Fruit fly (Drosophila melanogaster) whole organism, embryonic: ENCODE data around the gene CG9682.
A peak's percentile ranks its signal among the peaks of the same experiment; 100 is the strongest.

Experiments used
- CG11247 ChIP-seq: fragments of 200-800 bp; sonication (Bioruptor generic); IDR thresholded peaks from 2 replicates; pipeline ENCODE4 v1.3.6; 2022; ENCODE audit warnings: missing biosample characterization, missing genetic modification characterization
- CG11723 ChIP-seq: fragments of 200-800 bp; sonication (Bioruptor generic); optimal IDR thresholded peaks from 2 replicates; lab custom pipeline; 2017; ENCODE audit warnings: missing biosample characterization, mild to moderate bottlenecking, missing genetic modification characterization
- CG12219 ChIP-seq: fragments of 200-800 bp; sonication (Bioruptor generic); optimal IDR thresholded peaks from 3 replicates; lab custom pipeline; 2018; ENCODE audit warnings: missing biosample characterization, mild to moderate bottlenecking, missing genetic modification characterization
- CG12744 ChIP-seq: fragments of 200-800 bp; sonication (Bioruptor generic); optimal IDR thresholded peaks from 2 replicates; lab custom pipeline; 2016; ENCODE audit warnings: missing biosample characterization, missing genetic modification characterization
- CG13424 ChIP-seq: fragments of 200-800 bp; sonication (Bioruptor generic); optimal IDR thresholded peaks from 2 replicates; lab custom pipeline; 2019; ENCODE audit warnings: missing biosample characterization, mild to moderate bottlenecking, missing genetic modification characterization, moderate library complexity
- CG15514 ChIP-seq: fragments of 200-800 bp; sonication (Bioruptor generic); optimal IDR thresholded peaks from 3 replicates; lab custom pipeline; 2017; ENCODE audit warnings: missing biosample characterization, missing genetic modification characterization, mild to moderate bottlenecking, moderate library complexity, missing genetic modification reagents
- CG16813 ChIP-seq: fragments of 200-800 bp; sonication (Bioruptor generic); IDR thresholded peaks from 3 replicates; pipeline ENCODE4 v1.3.6; 2022; ENCODE audit warnings: missing biosample characterization, missing genetic modification characterization; ENCODE audit not compliant: partially characterized antibody
- CG2199 ChIP-seq: fragments of 200-800 bp; sonication (Bioruptor generic); IDR thresholded peaks from 3 replicates; pipeline ENCODE4 v1.3.6; 2022; ENCODE audit warnings: missing biosample characterization, missing genetic modification characterization
- CG3163 ChIP-seq: fragments of 200-800 bp; sonication (Bioruptor generic); optimal IDR thresholded peaks from 3 replicates; lab custom pipeline; 2016; ENCODE audit warnings: missing biosample characterization, missing genetic modification characterization
- CG3407 ChIP-seq: fragments of 200-800 bp; sonication (Bioruptor generic); optimal IDR thresholded peaks from 2 replicates; lab custom pipeline; 2018; ENCODE audit warnings: missing biosample characterization, mild to moderate bottlenecking, missing genetic modification characterization
- CG4820 ChIP-seq: fragments of 200-800 bp; sonication (Bioruptor generic); optimal IDR thresholded peaks from 3 replicates; lab custom pipeline; 2016; ENCODE audit warnings: missing biosample characterization, missing genetic modification characterization
- CG4854 ChIP-seq: fragments of 200-800 bp; sonication (Bioruptor generic); optimal IDR thresholded peaks from 2 replicates; lab custom pipeline; 2016; ENCODE audit warnings: missing biosample characterization, missing genetic modification characterization, inconsistent platforms
- CG6765 ChIP-seq: fragments of 200-800 bp; sonication (Bioruptor generic); optimal IDR thresholded peaks from 3 replicates; lab custom pipeline; 2017; ENCODE audit warnings: missing biosample characterization, mild to moderate bottlenecking, missing genetic modification characterization
- CG7372 ChIP-seq: fragments of 200-800 bp; sonication (Bioruptor generic); IDR thresholded peaks from 2 replicates; pipeline ENCODE4 v1.3.6; 2022; ENCODE audit warnings: missing biosample characterization, missing genetic modification characterization
- CG7928 ChIP-seq: fragments of 200-800 bp; sonication (Bioruptor generic); optimal IDR thresholded peaks from 2 replicates; lab custom pipeline; 2017; ENCODE audit warnings: missing biosample characterization, mild to moderate bottlenecking, missing genetic modification characterization
- CG8290 ChIP-seq, 3 experiments: fragments of 200-800 bp; sonication (Bioruptor generic); optimal IDR thresholded peaks; 2 replicates each; lab custom pipeline; 2016 to 2019; ENCODE audit warnings: missing biosample characterization in 3 of 3, missing genetic modification characterization in 3 of 3, mild to moderate bottlenecking in 2 of 3, moderate library complexity in 1 of 3
- CkIIα-i1 ChIP-seq: fragments of 200-800 bp; sonication (Bioruptor generic); IDR thresholded peaks from 2 replicates; pipeline ENCODE4 v1.3.6; 2022; ENCODE audit warnings: missing biosample characterization, missing genetic modification characterization
- E2f1 ChIP-seq: fragments of 200-800 bp; sonication (Bioruptor generic); IDR thresholded peaks from 2 replicates; pipeline ENCODE4 v1.3.6; 2022; ENCODE audit warnings: missing biosample characterization, missing genetic modification characterization
- E2f2 ChIP-seq: fragments of 200-800 bp; sonication (Bioruptor generic); IDR thresholded peaks from 2 replicates; pipeline ENCODE4 v1.3.6; 2022; ENCODE audit warnings: missing biosample characterization, missing genetic modification characterization
- Gsc ChIP-seq: fragments of 200-800 bp; sonication (Bioruptor generic); IDR thresholded peaks from 2 replicates; pipeline ENCODE4 v1.3.6; 2022; ENCODE audit warnings: missing biosample characterization, missing genetic modification characterization
- HHEX ChIP-seq: fragments of 200-800 bp; sonication (Bioruptor generic); optimal IDR thresholded peaks from 3 replicates; lab custom pipeline; 2017; ENCODE audit warnings: missing biosample characterization, mild to moderate bottlenecking, missing genetic modification characterization, missing genetic modification reagents
- HLHmδ ChIP-seq: fragments of 200-800 bp; sonication (Bioruptor generic); optimal IDR thresholded peaks from 2 replicates; lab custom pipeline; 2018; ENCODE audit warnings: missing biosample characterization, mild to moderate bottlenecking, missing genetic modification characterization, moderate library complexity
- Hand ChIP-seq: fragments of 200-800 bp; sonication (Bioruptor generic); optimal IDR thresholded peaks from 2 replicates; lab custom pipeline; 2017; ENCODE audit warnings: mild to moderate bottlenecking, missing biosample characterization, missing genetic modification reagents, missing genetic modification characterization
- Hey ChIP-seq: fragments of 200-800 bp; sonication (Bioruptor generic); optimal IDR thresholded peaks from 3 replicates; lab custom pipeline; 2018; ENCODE audit warnings: missing biosample characterization, mild to moderate bottlenecking, missing genetic modification characterization
- Hr39 ChIP-seq: fragments of >200 bp; optimal IDR thresholded peaks from 2 replicates; lab custom pipeline; 2017
- Kr ChIP-seq: fragments of 200-800 bp; sonication (Bioruptor generic); optimal IDR thresholded peaks from 2 replicates; lab custom pipeline; 2017; ENCODE audit warnings: missing biosample characterization, mild to moderate bottlenecking, missing genetic modification characterization
- Med ChIP-seq: fragments of 200-800 bp; sonication (Bioruptor generic); peaks from one replicate; lab custom pipeline; 2016; ENCODE audit warnings: missing biosample characterization, missing genetic modification characterization, mild to moderate bottlenecking, inconsistent platforms, moderate library complexity
- Sox102F ChIP-seq: fragments of 200-800 bp; sonication (Bioruptor generic); optimal IDR thresholded peaks from 2 replicates; lab custom pipeline; 2018; ENCODE audit warnings: missing biosample characterization, mild to moderate bottlenecking, missing genetic modification characterization, moderate library complexity
- amos ChIP-seq: fragments of 200-800 bp; sonication (Bioruptor generic); IDR thresholded peaks from 2 replicates; pipeline ENCODE4 v1.3.6; 2022; ENCODE audit warnings: missing biosample characterization, missing genetic modification characterization; ENCODE audit not compliant: partially characterized antibody
- croc ChIP-seq: fragments of 200-800 bp; sonication (Bioruptor generic); conservative IDR thresholded peaks from 3 replicates; pipeline ENCODE4 v1.3.6; 2022; ENCODE audit warnings: missing biosample characterization, missing genetic modification characterization
- crp ChIP-seq, 2 experiments: fragments of 200-800 bp; sonication (Bioruptor generic); optimal IDR thresholded peaks; 2 replicates in 1 of 2; 3 replicates in 1 of 2; lab custom pipeline; 2017; ENCODE audit warnings: missing biosample characterization in 2 of 2, missing genetic modification characterization in 2 of 2, mild to moderate bottlenecking in 1 of 2, moderate library complexity in 1 of 2
- dmrt11E ChIP-seq: fragments of 200-800 bp; sonication (Bioruptor generic); optimal IDR thresholded peaks from 3 replicates; lab custom pipeline; 2018; ENCODE audit warnings: missing biosample characterization, mild to moderate bottlenecking, missing genetic modification characterization, moderate library complexity
- fd3F ChIP-seq: fragments of 200-800 bp; sonication (Bioruptor generic); optimal IDR thresholded peaks from 2 replicates; lab custom pipeline; 2018; ENCODE audit warnings: missing biosample characterization, mild to moderate bottlenecking, missing genetic modification characterization, moderate library complexity
- fu2 ChIP-seq: fragments of 200-800 bp; sonication (Bioruptor generic); optimal IDR thresholded peaks from 2 replicates; lab custom pipeline; 2016; ENCODE audit warnings: missing biosample characterization, missing genetic modification characterization
- gce ChIP-seq: fragments of 200-800 bp; sonication (Bioruptor generic); IDR thresholded peaks from 3 replicates; pipeline ENCODE4 v1.3.6; 2022; ENCODE audit warnings: missing biosample characterization, missing genetic modification characterization
- h ChIP-seq: fragments of >200 bp; optimal IDR thresholded peaks from 2 replicates; lab custom pipeline; 2017
- hb ChIP-seq: fragments of 200-800 bp; sonication (Bioruptor generic); IDR thresholded peaks from 3 replicates; pipeline ENCODE4 v1.3.6; 2022; ENCODE audit warnings: missing biosample characterization, missing genetic modification characterization; ENCODE audit not compliant: partially characterized antibody
- ken ChIP-seq: fragments of 200-800 bp; sonication (Bioruptor generic); IDR thresholded peaks from 3 replicates; pipeline ENCODE4 v1.3.6; 2022; ENCODE audit warnings: missing biosample characterization, missing genetic modification characterization
- lmd ChIP-seq: fragments of 200-800 bp; sonication (Bioruptor generic); IDR thresholded peaks from 2 replicates; pipeline ENCODE4 v1.3.6; 2022; ENCODE audit warnings: missing biosample characterization, missing genetic modification characterization
- mam ChIP-seq: fragments of 200-800 bp; sonication (Bioruptor generic); optimal IDR thresholded peaks from 3 replicates; lab custom pipeline; 2016; ENCODE audit warnings: missing biosample characterization, missing genetic modification characterization
- nau ChIP-seq: fragments of 200-800 bp; sonication (Bioruptor generic); optimal IDR thresholded peaks from 3 replicates; lab custom pipeline; 2017; ENCODE audit warnings: missing biosample characterization, mild to moderate bottlenecking, missing genetic modification characterization, missing genetic modification reagents
- nerfin-2 ChIP-seq: fragments of 200-800 bp; sonication (Bioruptor generic); IDR thresholded peaks from 2 replicates; pipeline ENCODE4 v1.3.6; 2022; ENCODE audit warnings: missing biosample characterization, missing genetic modification characterization; ENCODE audit not compliant: partially characterized antibody
- nom ChIP-seq: fragments of 200-800 bp; sonication (Bioruptor generic); optimal IDR thresholded peaks from 2 replicates; lab custom pipeline; 2017; ENCODE audit warnings: missing biosample characterization, missing genetic modification characterization, mild to moderate bottlenecking, moderate library complexity, missing genetic modification reagents
- org-1 ChIP-seq: fragments of 200-800 bp; sonication (Bioruptor generic); optimal IDR thresholded peaks from 2 replicates; lab custom pipeline; 2017; ENCODE audit warnings: missing biosample characterization, missing genetic modification characterization
- phol ChIP-seq: fragments of 200-800 bp; sonication (Bioruptor generic); optimal IDR thresholded peaks from 3 replicates; lab custom pipeline; 2018; ENCODE audit warnings: missing biosample characterization, mild to moderate bottlenecking, missing genetic modification characterization, moderate library complexity
- scrt ChIP-seq: fragments of 200-800 bp; sonication (Bioruptor generic); optimal IDR thresholded peaks from 2 replicates; lab custom pipeline; 2018; ENCODE audit warnings: missing biosample characterization, mild to moderate bottlenecking, missing genetic modification characterization, moderate library complexity
- sens-2 ChIP-seq: fragments of 200-800 bp; sonication (Bioruptor generic); IDR thresholded peaks from 2 replicates; pipeline ENCODE4 v1.3.6; 2022; ENCODE audit warnings: missing biosample characterization, missing genetic modification characterization
- so ChIP-seq: fragments of 200-800 bp; sonication (Bioruptor generic); IDR thresholded peaks from 3 replicates; pipeline ENCODE4 v1.3.6; 2022; ENCODE audit warnings: missing biosample characterization, missing genetic modification characterization
- stwl ChIP-seq: fragments of 200-800 bp; sonication (Bioruptor generic); optimal IDR thresholded peaks from 3 replicates; lab custom pipeline; 2018; ENCODE audit warnings: missing biosample characterization, mild to moderate bottlenecking, missing genetic modification characterization, moderate library complexity
- vfl ChIP-seq: fragments of 200-800 bp; sonication (Bioruptor generic); optimal IDR thresholded peaks from 2 replicates; lab custom pipeline; 2016; ENCODE audit warnings: missing biosample characterization, missing genetic modification characterization

CG9682 gene

DNA sequence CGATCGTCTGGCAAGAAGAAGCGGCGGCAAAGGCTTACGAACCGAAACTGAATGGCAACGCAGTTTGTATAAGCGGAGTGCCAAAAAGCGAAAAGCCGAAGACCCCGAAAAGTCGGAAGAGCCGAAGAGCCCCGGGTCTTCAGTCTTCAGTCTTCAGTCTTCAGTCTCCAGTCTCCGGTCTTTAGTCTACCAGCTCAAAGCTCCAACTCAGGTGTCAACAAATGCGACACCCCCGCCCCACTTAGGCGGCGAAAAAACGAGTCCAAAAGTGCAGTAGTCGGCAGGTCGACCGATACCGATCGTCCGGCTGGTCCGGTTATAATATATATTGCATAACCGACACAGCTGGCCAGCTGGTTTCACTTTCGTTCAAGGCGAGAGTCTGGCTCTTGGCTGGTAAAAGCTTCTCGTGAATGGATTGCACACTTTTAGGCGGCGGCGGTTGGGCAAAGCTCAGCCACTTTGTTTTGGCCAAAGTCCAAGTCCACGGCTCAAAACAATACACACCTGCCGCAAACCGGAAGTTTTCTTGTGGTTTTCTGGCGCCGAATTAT, 7.4 kb upstream of the CG9682 start, which contains the start of gene CG9737 (continued):
- TF ChIP-seq Hey (tag; lab: Kevin White, UChicago), result no peak
- TF ChIP-seq stwl (tag; lab: Kevin White, UChicago), result no peak
- no peak for TF ChIP-seq ken (GFP tag; lab: Robert Waterston, UW)
- no peak for TF ChIP-seq CG3163 (GFP tag; lab: Kevin White, UChicago)
- TF ChIP-seq nom (GFP tag; lab: Kevin White, UChicago), result peak; percentile 98
- TF ChIP-seq phol, result no peak
- TF ChIP-seq CG16813 (GFP tag; lab: Robert Waterston, UW), result no peak
- TF ChIP-seq org-1 (GFP tag; lab: Kevin White, UChicago), result no peak
- TF ChIP-seq CG12219 (GFP tag; lab: Kevin White, UChicago), result no peak
- TF ChIP-seq E2f2 (GFP tag; lab: Robert Waterston, UW), result no peak
- no peak for TF ChIP-seq h (lab: Kevin White, UChicago)
- TF ChIP-seq hb (GFP tag; lab: Robert Waterston, UW), result no peak
- TF ChIP-seq CG2199 (GFP tag; lab: Robert Waterston, UW), result no peak
- peak; percentile 19 for TF ChIP-seq nau
- no peak for TF ChIP-seq CG4854 (GFP tag; lab: Kevin White, UChicago)
- TF ChIP-seq scrt, result no peak
- peak; percentile 79 for TF ChIP-seq HLHmδ
- no peak for TF ChIP-seq so (GFP tag; lab: Robert Waterston, UW)
- TF ChIP-seq CG11247, result no peak
- peak; percentile 25 for TF ChIP-seq Med (GFP tag; lab: Kevin White, UChicago)
- TF ChIP-seq Gsc (GFP tag; lab: Robert Waterston, UW), result no peak
- TF ChIP-seq CG7372 (GFP tag; lab: Robert Waterston, UW), result no peak
- TF ChIP-seq CG4820 (GFP tag; lab: Kevin White, UChicago), result no peak
- TF ChIP-seq Hand (GFP tag; lab: Kevin White, UChicago), result no peak
- peak in 1 of 2 experiments; percentile 58 for TF ChIP-seq crp (GFP tag; optimal IDR thresholded peaks at IDR 0.05; lab: Kevin White, UChicago)
- no peak for TF ChIP-seq nerfin-2 (GFP tag; lab: Robert Waterston, UW)
- no peak for TF ChIP-seq mam (GFP tag; lab: Kevin White, UChicago)
- no peak for TF ChIP-seq CkIIα-i1 (GFP tag; lab: Robert Waterston, UW)
- no peak for TF ChIP-seq dmrt11E (tag; lab: Kevin White, UChicago)
- no peak for TF ChIP-seq CG6765
- TF ChIP-seq Sox102F (GFP tag; lab: Kevin White, UChicago), result no peak
- TF ChIP-seq CG11723 (GFP tag; lab: Kevin White, UChicago), result no peak
- no peak for TF ChIP-seq vfl (GFP tag; lab: Kevin White, UChicago)
- TF ChIP-seq Kr (GFP tag; lab: Kevin White, UChicago), result no peak
- no peak for TF ChIP-seq CG13424 (tag; lab: Kevin White, UChicago)
- TF ChIP-seq sens-2 (GFP tag; lab: Robert Waterston, UW), result no peak
- no peak for TF ChIP-seq CG8290 (GFP tag; optimal IDR thresholded peaks at IDR 0.05; lab: Kevin White, UChicago)
- TF ChIP-seq CG8290 (tag; optimal IDR thresholded peaks at IDR 0.05; lab: Kevin White, UChicago), result no peak
- TF ChIP-seq croc (GFP tag; lab: Robert Waterston, UW), result no peak
- peak; percentile 14 for TF ChIP-seq HHEX
- peak; percentile 32; the same call in 1 of the 2 replicates for TF ChIP-seq amos (GFP tag; lab: Robert Waterston, UW)
- TF ChIP-seq Hr39 (lab: Kevin White, UChicago), result no peak
- TF ChIP-seq fu2 (GFP tag; lab: Kevin White, UChicago), result no peak
- TF ChIP-seq CG3407 (GFP tag; lab: Kevin White, UChicago), result no peak
- TF ChIP-seq CG7928 (GFP tag; lab: Kevin White, UChicago), result no peak
- TF ChIP-seq fd3F (GFP tag; lab: Kevin White, UChicago), result no peak
- TF ChIP-seq gce (GFP tag; lab: Robert Waterston, UW), result no peak
- no peak for TF ChIP-seq CG12744 (GFP tag; lab: Kevin White, UChicago)
- no peak for TF ChIP-seq lmd (GFP tag; lab: Robert Waterston, UW)
- no peak for TF ChIP-seq E2f1 (GFP tag; lab: Robert Waterston, UW)
- TF ChIP-seq CG15514 (GFP tag; lab: Kevin White, UChicago), result peak; percentile 5
